Worm (Caenorhabditis elegans): Measurements from ENCODE around the gene rcs-1.
A peak's percentile ranks its signal among the peaks of the same experiment; 100 is the strongest.

Gene rcs-1

ce11 chrX:8854409-8854808 is 26.1 kb upstream of the rcs-1 start:
- TF ChIP-seq ref-1 (GFP tag; conservative IDR thresholded peaks at IDR 0.05) (no peak), tab-1 (GFP tag; IDR thresholded peaks at IDR 0.05) (no peak), klf-2 (GFP tag; conservative IDR thresholded peaks at IDR 0.05) (no peak), ztf-29 (GFP tag; IDR thresholded peaks at IDR 0.05) (no peak), flt-1 (GFP tag; IDR thresholded peaks at IDR 0.05) (no peak), T22C8.4 (GFP tag; IDR thresholded peaks at IDR 0.05) (no peak), ztf-23 (GFP tag; IDR thresholded peaks at IDR 0.05) (no peak), cog-1 (tag; optimal IDR thresholded peaks at IDR 0.05) (no peak), med-1 (GFP tag; optimal IDR thresholded peaks at IDR 0.05; ENCODE audit: insufficient read depth) (no peak)

ce11 chrX:8853524-8853923 is 25.2 kb upstream of the rcs-1 start, which contains the start of gene sprp-4:
Gene sprp-4, minus strand, starts transcription at chrX:8853624.
- TF ChIP-seq cog-1 (tag; optimal IDR thresholded peaks at IDR 0.05) (no peak), T22C8.4 (GFP tag; IDR thresholded peaks at IDR 0.05) (no peak), ref-1 (GFP tag; conservative IDR thresholded peaks at IDR 0.05) (no peak), tab-1 (GFP tag; IDR thresholded peaks at IDR 0.05) (no peak), ztf-29 (GFP tag; IDR thresholded peaks at IDR 0.05) (no peak)

ce11 chrX:8846447-8847237 is 18.3 kb upstream of the rcs-1 start, which contains the start of gene C28G1.10:
Gene C28G1.10, plus strand, starts transcription at chrX:8847122.
- TF ChIP-seq ztf-23 (GFP tag; IDR thresholded peaks at IDR 0.05) (no peak), klf-2 (GFP tag; conservative IDR thresholded peaks at IDR 0.05) (peak; percentile 61; the same call in 1 of the 2 replicates), tab-1 (GFP tag; IDR thresholded peaks at IDR 0.05) (no peak), cog-1 (tag; optimal IDR thresholded peaks at IDR 0.05) (no peak), ref-1 (GFP tag; conservative IDR thresholded peaks at IDR 0.05) (no peak), ztf-29 (GFP tag; IDR thresholded peaks at IDR 0.05) (no peak), T22C8.4 (GFP tag; IDR thresholded peaks at IDR 0.05) (no peak)

- TF ChIP-seq T22C8.4 (GFP tag; IDR thresholded peaks at IDR 0.05) (no peak), tab-1 (GFP tag; IDR thresholded peaks at IDR 0.05) (no peak), klf-2 (GFP tag; conservative IDR thresholded peaks at IDR 0.05) (no peak), ztf-29 (GFP tag; IDR thresholded peaks at IDR 0.05) (no peak), flt-1 (GFP tag; IDR thresholded peaks at IDR 0.05) (no peak), cog-1 (tag; optimal IDR thresholded peaks at IDR 0.05) (no peak), ref-1 (GFP tag; conservative IDR thresholded peaks at IDR 0.05) (no peak), ztf-23 (GFP tag; IDR thresholded peaks at IDR 0.05) (no peak), med-1 (GFP tag; optimal IDR thresholded peaks at IDR 0.05; ENCODE audit: insufficient read depth) (no peak)
These were observed 15.6 kb upstream of the rcs-1 start, which contains the start of gene ubc-23 for ce11 chrX:8843988-8844387. Gene ubc-23, plus strand, starts transcription at chrX:8844288.

- TF ChIP-seq ztf-23 (GFP tag; IDR thresholded peaks at IDR 0.05) (no peak), med-1 (GFP tag; optimal IDR thresholded peaks at IDR 0.05; ENCODE audit: insufficient read depth) (no peak), T22C8.4 (GFP tag; IDR thresholded peaks at IDR 0.05) (no peak), ref-1 (GFP tag; conservative IDR thresholded peaks at IDR 0.05) (no peak)
These were observed 9.8 kb upstream of the rcs-1 start for ce11 chrX:8838176-8838575.

- peak; percentile 86 for TF ChIP-seq med-1 (GFP tag; optimal IDR thresholded peaks at IDR 0.05; ENCODE audit: insufficient read depth)
- TF ChIP-seq klf-2 (GFP tag; conservative IDR thresholded peaks at IDR 0.05): peak; percentile 95
- peak; percentile 96 for TF ChIP-seq ref-1 (GFP tag; conservative IDR thresholded peaks at IDR 0.05)
- TF ChIP-seq T22C8.4 (GFP tag; IDR thresholded peaks at IDR 0.05): peak; percentile 97
- peak; percentile 93 for TF ChIP-seq cog-1 (tag; optimal IDR thresholded peaks at IDR 0.05)
- peak; percentile 98 for TF ChIP-seq ztf-23 (GFP tag; IDR thresholded peaks at IDR 0.05)
- TF ChIP-seq flt-1 (GFP tag; IDR thresholded peaks at IDR 0.05): peak; percentile 99
- peak; percentile 98 for TF ChIP-seq tab-1 (GFP tag; IDR thresholded peaks at IDR 0.05)
- peak; percentile 97 for TF ChIP-seq ztf-29 (GFP tag; IDR thresholded peaks at IDR 0.05)
These were observed 7.6 kb upstream of the rcs-1 start, which contains the start of gene C28G1.2 for ce11 chrX:8835887-8836348. Gene C28G1.2, plus strand, starts transcription at chrX:8836016.

ce11 chrX:8835405-8835804 is 7.1 kb upstream of the rcs-1 start, which contains the start of gene sec-15:
Gene sec-15, minus strand, starts transcription at chrX:8835715.
- TF ChIP-seq ztf-29 (GFP tag; IDR thresholded peaks at IDR 0.05) (no peak), T22C8.4 (GFP tag; IDR thresholded peaks at IDR 0.05) (no peak), ztf-23 (GFP tag; IDR thresholded peaks at IDR 0.05) (no peak), klf-2 (GFP tag; conservative IDR thresholded peaks at IDR 0.05) (no peak), ref-1 (GFP tag; conservative IDR thresholded peaks at IDR 0.05) (no peak), med-1 (GFP tag; optimal IDR thresholded peaks at IDR 0.05; ENCODE audit: insufficient read depth) (no peak), flt-1 (GFP tag; IDR thresholded peaks at IDR 0.05) (no peak), tab-1 (GFP tag; IDR thresholded peaks at IDR 0.05) (no peak), cog-1 (tag; optimal IDR thresholded peaks at IDR 0.05) (no peak)

- no peak for TF ChIP-seq ztf-29 (GFP tag; IDR thresholded peaks at IDR 0.05)
- no peak for TF ChIP-seq cog-1 (tag; optimal IDR thresholded peaks at IDR 0.05)
- no peak for TF ChIP-seq klf-2 (GFP tag; conservative IDR thresholded peaks at IDR 0.05)
- TF ChIP-seq ref-1 (GFP tag; conservative IDR thresholded peaks at IDR 0.05): no peak
- no peak for TF ChIP-seq ztf-23 (GFP tag; IDR thresholded peaks at IDR 0.05)
- no peak for TF ChIP-seq T22C8.4 (GFP tag; IDR thresholded peaks at IDR 0.05)
- no peak for TF ChIP-seq flt-1 (GFP tag; IDR thresholded peaks at IDR 0.05)
These were observed 2.8 kb upstream of the rcs-1 start, which contains the start of gene C28G1.6 for ce11 chrX:8831162-8831561. Gene C28G1.6, minus strand, starts transcription at chrX:8831262.

- TF ChIP-seq klf-2 (GFP tag; conservative IDR thresholded peaks at IDR 0.05) (no peak), ref-1 (GFP tag; conservative IDR thresholded peaks at IDR 0.05) (no peak)
These were observed 3.9 kb downstream of the rcs-1 start, which contains the start of gene ifd-1 for ce11 chrX:8824437-8824836. Gene ifd-1, minus strand, starts transcription at chrX:8824448.

ce11 chrX:8820643-8821042 is 7.7 kb downstream of the rcs-1 start:
- TF ChIP-seq ref-1 (GFP tag; conservative IDR thresholded peaks at IDR 0.05) (no peak), ztf-29 (GFP tag; IDR thresholded peaks at IDR 0.05) (no peak), cog-1 (tag; optimal IDR thresholded peaks at IDR 0.05) (no peak), tab-1 (GFP tag; IDR thresholded peaks at IDR 0.05) (no peak), T22C8.4 (GFP tag; IDR thresholded peaks at IDR 0.05) (no peak), flt-1 (GFP tag; IDR thresholded peaks at IDR 0.05) (no peak), klf-2 (GFP tag; conservative IDR thresholded peaks at IDR 0.05) (no peak), ztf-23 (GFP tag; IDR thresholded peaks at IDR 0.05) (no peak), med-1 (GFP tag; optimal IDR thresholded peaks at IDR 0.05; ENCODE audit: insufficient read depth) (no peak)
